Worm (Caenorhabditis elegans): ENCODE data around the gene msp-3.

The msp-3 gene

DNA sequence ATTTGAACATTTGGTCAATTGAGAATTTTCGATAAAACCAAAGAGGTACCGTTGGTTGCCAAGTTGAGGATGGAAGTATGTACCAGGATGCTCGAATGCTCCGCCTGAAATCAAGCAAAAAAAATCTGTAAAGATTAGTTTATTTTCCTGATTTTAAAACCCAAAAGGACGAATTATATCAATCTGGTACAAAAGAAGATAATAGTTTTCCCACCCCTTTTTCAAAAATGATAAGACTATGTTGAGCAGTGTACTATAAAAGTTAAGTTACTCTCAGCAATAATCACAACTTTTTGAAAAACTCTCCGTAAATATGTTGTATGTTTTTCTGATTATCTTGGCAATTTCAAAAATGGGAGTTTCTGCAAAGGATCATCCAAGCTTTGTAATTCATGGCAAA is 27.6 kb downstream of the msp-3 start, which contains the start of gene F26G1.3:
F26G1.3 (plus strand) TSS at position 301 of the 400 bp plus-strand sequence.
- TF ChIP-seq lin-13 (tag; optimal IDR thresholded peaks at IDR 0.05) (no peak), ceh-83 (GFP tag; optimal IDR thresholded peaks at IDR 0.05) (no peak), mep-1 (tag; optimal IDR thresholded peaks at IDR 0.05) (no peak), nhr-12 (tag; optimal IDR thresholded peaks at IDR 0.05) (no peak)

DNA sequence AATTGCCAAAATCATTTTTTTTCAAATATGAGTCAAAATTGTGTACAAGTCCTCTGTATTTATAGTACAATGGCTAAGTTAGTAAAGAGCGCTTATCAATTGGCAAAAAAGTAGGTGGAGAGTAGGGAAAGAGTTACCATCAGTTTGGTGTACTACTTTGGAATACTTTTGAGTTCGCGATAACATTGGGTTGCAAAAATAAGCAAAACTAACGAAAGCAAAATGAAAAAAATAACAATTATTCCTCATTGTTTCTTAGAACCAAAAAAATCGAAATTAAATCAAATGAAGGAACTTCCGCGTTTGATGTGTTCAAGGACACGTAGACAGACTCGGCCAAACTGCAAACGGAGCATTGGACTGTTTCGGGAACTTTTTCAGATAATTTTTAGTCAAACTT is 29.3 kb downstream of the msp-3 start, which contains the start of gene C27D9.2:
C27D9.2 (minus strand) TSS at position 101 of the 400 bp plus-strand sequence.
- TF ChIP-seq unc-62 (GFP tag; optimal IDR thresholded peaks at IDR 0.05) (no peak), nhr-12 (tag; optimal IDR thresholded peaks at IDR 0.05) (no peak), unc-39 (tag; optimal IDR thresholded peaks at IDR 0.05) (no peak), lin-13 (tag; optimal IDR thresholded peaks at IDR 0.05) (no peak), zip-8 (tag; optimal IDR thresholded peaks at IDR 0.05) (no peak), lsy-2 (tag; optimal IDR thresholded peaks at IDR 0.05) (no peak), unc-120 (tag; optimal IDR thresholded peaks at IDR 0.05; ENCODE audit: poor library complexity, severe bottlenecking) (no peak), mls-2 (tag; optimal IDR thresholded peaks at IDR 0.05) (no peak)

DNA sequence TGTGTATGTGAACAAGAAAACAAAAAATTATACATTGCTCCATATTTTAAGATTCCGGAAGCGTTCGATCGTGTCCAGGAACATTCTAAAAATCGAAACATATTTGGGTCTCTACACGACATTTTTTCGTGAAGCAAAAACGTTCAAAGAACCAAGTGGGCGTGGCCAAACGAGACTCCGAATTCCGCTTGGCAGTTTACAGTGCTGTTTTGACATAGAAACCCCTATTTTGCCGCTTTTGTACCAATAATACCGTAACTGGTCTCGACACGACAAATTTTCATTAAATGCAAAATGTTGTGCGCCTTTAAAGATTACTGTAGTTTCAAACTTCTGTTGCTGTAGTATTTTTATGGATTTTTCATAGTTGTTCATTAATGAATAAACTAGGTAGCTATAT is 30.4 kb downstream of the msp-3 start:
- TF ChIP-seq nhr-12 (tag; optimal IDR thresholded peaks at IDR 0.05) = no peak
- TF ChIP-seq unc-120 (tag; optimal IDR thresholded peaks at IDR 0.05; ENCODE audit: poor library complexity, severe bottlenecking) = no peak
- TF ChIP-seq ham-2 (GFP tag; optimal IDR thresholded peaks at IDR 0.05) = no peak
- no peak for TF ChIP-seq ces-1 (GFP tag; optimal IDR thresholded peaks at IDR 0.05)
- no peak for TF ChIP-seq ceh-39 (tag; optimal IDR thresholded peaks at IDR 0.05)
- no peak for TF ChIP-seq hlh-1 (tag; optimal IDR thresholded peaks at IDR 0.05)
- TF ChIP-seq lin-13 (tag; optimal IDR thresholded peaks at IDR 0.05) = no peak
- no peak for TF ChIP-seq pha-4 (tag; optimal IDR thresholded peaks at IDR 0.05)
- no peak for TF ChIP-seq drap-1 (GFP tag; optimal IDR thresholded peaks at IDR 0.05)
- TF ChIP-seq mep-1 (tag; optimal IDR thresholded peaks at IDR 0.05) = no peak

DNA sequence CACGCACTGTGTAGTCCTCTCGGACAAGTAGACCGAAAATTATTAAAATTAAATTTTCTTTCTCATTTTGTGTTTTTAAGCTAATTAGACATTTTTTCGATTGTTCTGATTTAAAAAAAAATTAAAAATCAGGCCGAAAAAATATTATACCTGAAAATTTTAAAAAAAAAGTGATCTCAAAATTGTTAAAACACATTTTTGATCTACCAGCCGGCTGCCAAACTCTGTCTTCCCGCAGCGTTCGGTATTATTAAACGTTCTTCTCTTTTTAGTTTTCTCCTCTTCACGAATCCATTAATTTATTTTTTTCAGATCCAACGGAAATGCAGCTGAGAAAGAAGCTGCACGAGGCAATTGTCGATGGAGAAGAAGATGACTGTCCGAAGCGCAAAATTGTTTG is 32.9 kb downstream of the msp-3 start, which contains the start of gene C27D9.1:
C27D9.1 (plus strand) TSS at position 281 of the 400 bp plus-strand sequence.
- TF ChIP-seq lin-13 (tag; optimal IDR thresholded peaks at IDR 0.05) (no peak), snpc-4 (tag; optimal IDR thresholded peaks at IDR 0.05) (no peak), sptf-1 (tag; optimal IDR thresholded peaks at IDR 0.05) (no peak), hlh-1 (tag; optimal IDR thresholded peaks at IDR 0.05) (no peak), blmp-1 (tag; optimal IDR thresholded peaks at IDR 0.05) (no peak), pha-4 (tag; optimal IDR thresholded peaks at IDR 0.05) (no peak), nhr-76 (tag; optimal IDR thresholded peaks at IDR 0.05) (no peak), unc-120 (tag; optimal IDR thresholded peaks at IDR 0.05; ENCODE audit: poor library complexity, severe bottlenecking) (no peak), drap-1 (GFP tag; optimal IDR thresholded peaks at IDR 0.05) (no peak), mep-1 (tag; optimal IDR thresholded peaks at IDR 0.05) (no peak), unc-39 (tag; optimal IDR thresholded peaks at IDR 0.05) (no peak), elt-3 (tag; optimal IDR thresholded peaks at IDR 0.05) (no peak), tbx-8 (GFP tag; optimal IDR thresholded peaks at IDR 0.05) (no peak), unc-62 (GFP tag; optimal IDR thresholded peaks at IDR 0.05) (no peak)

DNA sequence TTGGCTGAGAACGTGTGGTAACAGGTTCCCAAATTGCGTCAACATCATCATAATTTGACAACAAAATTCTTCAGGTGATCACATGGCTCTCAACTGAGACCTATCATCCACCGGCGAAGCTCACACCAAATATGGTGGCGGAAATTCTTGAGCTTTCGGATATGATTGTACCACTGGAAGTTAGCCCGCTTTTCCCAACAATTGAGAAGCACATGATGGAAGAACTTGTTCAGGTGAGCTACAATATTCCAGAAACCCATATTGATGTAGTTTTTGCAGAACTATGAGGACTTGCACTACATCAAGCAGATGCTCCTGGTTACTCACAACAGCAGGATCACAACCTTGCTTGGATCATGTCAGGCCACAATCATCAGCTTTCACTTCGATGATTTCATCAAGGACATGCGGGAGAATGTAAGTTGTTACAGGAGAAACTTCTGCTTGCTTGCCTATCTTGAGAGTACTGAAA is 33.8 kb downstream of the msp-3 start, which contains the start of gene F41C3.1:
F41C3.1 (plus strand) TSS at position 51 of the 472 bp plus-strand sequence.
- TF ChIP-seq tbx-8 (GFP tag; optimal IDR thresholded peaks at IDR 0.05) (no peak), mep-1 (tag; optimal IDR thresholded peaks at IDR 0.05) (no peak), ceh-39 (tag; optimal IDR thresholded peaks at IDR 0.05) (no peak), flh-1 (GFP tag; optimal IDR thresholded peaks at IDR 0.05) (no peak), mab-5 (tag; optimal IDR thresholded peaks at IDR 0.05) (no peak), lin-32 (GFP tag; optimal IDR thresholded peaks at IDR 0.05) (no peak), cnd-1 (tag; optimal IDR thresholded peaks at IDR 0.05) (no peak), elt-1 (tag; optimal IDR thresholded peaks at IDR 0.05; ENCODE audit: borderline replicate concordance, insufficient read depth) (no peak)

DNA sequence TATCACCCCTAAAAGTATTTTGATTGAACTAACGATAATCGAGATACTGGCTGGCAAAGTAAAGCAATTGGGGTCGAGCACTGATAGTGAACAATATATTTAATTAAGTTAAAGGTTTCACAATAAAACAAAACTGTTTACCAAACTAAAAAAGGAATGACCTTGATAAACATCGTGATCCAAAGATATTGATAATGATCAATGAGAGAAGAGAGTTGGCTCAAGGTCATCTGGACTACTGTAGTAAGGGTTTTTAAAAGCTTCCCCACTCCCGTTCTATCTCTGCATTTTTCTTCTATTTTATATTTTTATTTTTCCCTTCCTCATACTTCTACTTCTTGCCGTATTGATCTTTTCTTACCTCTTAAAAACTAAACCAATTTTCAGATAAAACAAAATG is 36.5 kb downstream of the msp-3 start, which contains the start of gene F41C3.2:
F41C3.2 (plus strand) TSS at position 388 of the 400 bp plus-strand sequence.
- TF ChIP-seq tbx-8 (GFP tag; optimal IDR thresholded peaks at IDR 0.05) (no peak), blmp-1 (tag; optimal IDR thresholded peaks at IDR 0.05) (no peak), unc-39 (tag; optimal IDR thresholded peaks at IDR 0.05) (no peak), lsy-2 (tag; optimal IDR thresholded peaks at IDR 0.05) (no peak), hlh-1 (tag; optimal IDR thresholded peaks at IDR 0.05) (no peak), mep-1 (tag; optimal IDR thresholded peaks at IDR 0.05) (no peak), ces-1 (GFP tag; optimal IDR thresholded peaks at IDR 0.05) (no peak), drap-1 (GFP tag; optimal IDR thresholded peaks at IDR 0.05) (no peak), snpc-4 (tag; optimal IDR thresholded peaks at IDR 0.05) (no peak), unc-120 (tag; optimal IDR thresholded peaks at IDR 0.05; ENCODE audit: poor library complexity, severe bottlenecking) (no peak), sem-2 (GFP tag; optimal IDR thresholded peaks at IDR 0.05) (no peak), sptf-1 (tag; optimal IDR thresholded peaks at IDR 0.05) (no peak), lin-32 (GFP tag; optimal IDR thresholded peaks at IDR 0.05) (no peak)

Data from whole organism, mixed stage, embryonic.